Fruit fly (Drosophila melanogaster) whole organism, embryonic: ENCODE data around the gene corto.

Experiments used
- CG10654 ChIP-seq: fragments of 200-800 bp; sonication (Bioruptor generic); optimal IDR thresholded peaks from 2 replicates; lab custom pipeline; 2016; ENCODE audit warnings: missing biosample characterization, missing genetic modification characterization
- CG1647 ChIP-seq: fragments of 200-800 bp; sonication (Bioruptor generic); optimal IDR thresholded peaks from 3 replicates; lab custom pipeline; 2016; ENCODE audit warnings: missing biosample characterization, missing genetic modification characterization
- CG17568 ChIP-seq: fragments of 200-800 bp; sonication (Bioruptor generic); optimal IDR thresholded peaks from 2 replicates; lab custom pipeline; 2018; ENCODE audit warnings: missing biosample characterization, mild to moderate bottlenecking, missing genetic modification characterization, moderate library complexity
- Usf ChIP-seq: fragments of 200-800 bp; sonication (Bioruptor generic); optimal IDR thresholded peaks from 2 replicates; lab custom pipeline; 2017; ENCODE audit warnings: missing genotype, missing biosample characterization, missing genetic modification characterization
- ftz-f1 ChIP-seq: fragments of 200-800 bp; sonication (Bioruptor generic); optimal IDR thresholded peaks from 2 replicates; lab custom pipeline; 2016; ENCODE audit warnings: missing biosample characterization, missing genetic modification characterization
- gsb-n ChIP-seq: fragments of 200-800 bp; sonication (Bioruptor generic); optimal IDR thresholded peaks from 3 replicates; lab custom pipeline; 2018; ENCODE audit warnings: missing biosample characterization, mild to moderate bottlenecking, missing genetic modification characterization
- kay ChIP-seq: fragments of 200-800 bp; sonication (Bioruptor generic); optimal IDR thresholded peaks from 2 replicates; lab custom pipeline; 2016; ENCODE audit warnings: missing biosample characterization, missing genetic modification characterization
- pros ChIP-seq: fragments of 200-800 bp; sonication (Bioruptor generic); optimal IDR thresholded peaks from 3 replicates; lab custom pipeline; 2019; ENCODE audit warnings: missing biosample characterization, mild to moderate bottlenecking, missing genetic modification characterization, moderate library complexity
- vnd ChIP-seq: fragments of 200-800 bp; sonication (Bioruptor generic); IDR thresholded peaks from 3 replicates; pipeline ENCODE4 v1.3.6; 2022; ENCODE audit warnings: missing biosample characterization, missing genetic modification characterization; ENCODE audit not compliant: partially characterized antibody
- zen ChIP-seq: fragments of 200-800 bp; sonication (Bioruptor generic); optimal IDR thresholded peaks from 3 replicates; lab custom pipeline; 2018; ENCODE audit warnings: missing biosample characterization, mild to moderate bottlenecking, missing genetic modification characterization, moderate library complexity

- TF ChIP-seq kay (GFP tag; lab: Kevin White, UChicago) = no peak
- no peak for TF ChIP-seq zen (tag; lab: Kevin White, UChicago)
- no peak for TF ChIP-seq pros (GFP tag; lab: Kevin White, UChicago)
- TF ChIP-seq vnd (GFP tag; lab: Robert Waterston, UW) = no peak
- no peak for TF ChIP-seq CG10654
- no peak for TF ChIP-seq Usf (GFP tag; lab: Kevin White, UChicago)
- no peak for TF ChIP-seq CG1647 (GFP tag; lab: Kevin White, UChicago)
- no peak for TF ChIP-seq ftz-f1 (GFP tag; lab: Kevin White, UChicago)
- TF ChIP-seq gsb-n (tag; lab: Kevin White, UChicago) = no peak
- TF ChIP-seq CG17568 (GFP tag; lab: Kevin White, UChicago) = no peak
These were observed 29.6 kb downstream of the corto start for dm6 chr3R:5057273-5057672.
